Worm (Caenorhabditis elegans): ENCODE measurements around the gene F14D2.5.

ce11 chrII:3358834-3359233, 18.5 kb downstream of the F14D2.5 start, which contains the start of the genes lido-14 and bath-27:
- TF ChIP-seq tab-1 (GFP tag; IDR thresholded peaks at IDR 0.05) (no peak), flt-1 (GFP tag; IDR thresholded peaks at IDR 0.05) (no peak), med-1 (GFP tag; optimal IDR thresholded peaks at IDR 0.05; ENCODE audit: insufficient read depth) (no peak), ref-1 (GFP tag; conservative IDR thresholded peaks at IDR 0.05) (no peak), cog-1 (tag; optimal IDR thresholded peaks at IDR 0.05) (no peak), ztf-29 (GFP tag; IDR thresholded peaks at IDR 0.05) (no peak), ztf-23 (GFP tag; IDR thresholded peaks at IDR 0.05) (no peak), klf-2 (GFP tag; conservative IDR thresholded peaks at IDR 0.05) (no peak), T22C8.4 (GFP tag; IDR thresholded peaks at IDR 0.05) (no peak)
